Fruit fly (Drosophila melanogaster) whole organism, adult: Measurements from ENCODE around the gene VhaM9.7-c.

Source experiments
- CG11617 ChIP-seq: fragments of 200-800 bp; sonication (Bioruptor generic); optimal IDR thresholded peaks from 2 replicates; lab custom pipeline; 2017; ENCODE audit warnings: mild to moderate bottlenecking, missing biosample characterization, missing genetic modification reagents, missing genetic modification characterization
- CG1620 ChIP-seq: fragments of 200-800 bp; sonication (Bioruptor generic); optimal IDR thresholded peaks from 2 replicates; lab custom pipeline; 2016; ENCODE audit warnings: missing biosample characterization, missing genetic modification characterization
- CG33017 ChIP-seq: fragments of 200-800 bp; sonication (Bioruptor generic); optimal IDR thresholded peaks from 2 replicates; lab custom pipeline; 2018; ENCODE audit warnings: missing biosample characterization, mild to moderate bottlenecking, missing genetic modification characterization, moderate library complexity
- CG5204 ChIP-seq: fragments of 200-800 bp; sonication (Bioruptor generic); optimal IDR thresholded peaks from 2 replicates; lab custom pipeline; 2016; ENCODE audit warnings: missing biosample characterization, missing genetic modification characterization
- CG7045 ChIP-seq: fragments of 200-800 bp; sonication (Bioruptor generic); optimal IDR thresholded peaks from 2 replicates; lab custom pipeline; 2017; ENCODE audit warnings: missing biosample characterization, mild to moderate bottlenecking, missing genetic modification characterization
- Mnt ChIP-seq: fragments of 200-800 bp; sonication (Bioruptor generic); optimal IDR thresholded peaks from 2 replicates; lab custom pipeline; 2016; ENCODE audit warnings: missing biosample characterization, mild to moderate bottlenecking, missing genetic modification characterization
- cic ChIP-seq: fragments of 200-800 bp; sonication (Bioruptor generic); optimal IDR thresholded peaks from 2 replicates; lab custom pipeline; 2017; ENCODE audit warnings: missing biosample characterization, mild to moderate bottlenecking, missing genetic modification characterization, moderate library complexity
- ovo ChIP-seq: fragments of 200-800 bp; sonication (Bioruptor generic); optimal IDR thresholded peaks from 2 replicates; lab custom pipeline; 2016; ENCODE audit warnings: missing biosample characterization, missing genetic modification characterization
- tj ChIP-seq: fragments of 200-800 bp; sonication (Bioruptor generic); optimal IDR thresholded peaks from 3 replicates; lab custom pipeline; 2017; ENCODE audit warnings: missing biosample characterization, mild to moderate bottlenecking, missing genetic modification characterization, moderate library complexity

DNA sequence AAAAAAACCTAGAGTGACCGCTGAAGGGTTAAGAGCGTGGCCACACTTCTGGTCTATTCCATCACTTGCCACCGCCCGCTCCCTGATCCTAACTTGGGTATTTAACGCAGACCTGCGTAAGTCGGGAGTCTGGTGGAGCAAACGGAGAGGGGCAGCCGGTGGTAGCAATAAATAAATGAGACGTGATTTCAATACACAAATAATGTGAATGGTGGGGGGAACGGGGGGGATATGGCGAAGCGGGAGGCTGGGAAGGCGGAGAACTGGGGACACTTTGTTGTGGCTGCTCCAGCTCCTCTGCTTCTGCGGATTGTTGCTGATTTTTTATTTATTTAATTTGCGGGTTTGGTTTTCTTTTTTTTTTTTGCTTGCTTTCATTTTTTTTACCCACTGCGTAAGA lies 28.8 kb downstream of the VhaM9.7-c start:
- TF ChIP-seq CG5204 (GFP tag; lab: Kevin White, UChicago) (no peak), ovo (GFP tag; lab: Kevin White, UChicago) (no peak), CG11617 (GFP tag; lab: Kevin White, UChicago) (no peak), cic (GFP tag; lab: Kevin White, UChicago) (no peak), CG1620 (GFP tag; lab: Kevin White, UChicago) (no peak), CG7045 (no peak), tj (no peak), CG33017 (no peak), Mnt (GFP tag; lab: Kevin White, UChicago) (no peak)
